Worm (Caenorhabditis elegans): ENCODE results near the gene wbp-11.

- TF ChIP-seq rnt-1 (tag; optimal IDR thresholded peaks at IDR 0.05) = no peak
- TF ChIP-seq nhr-232 (tag; optimal IDR thresholded peaks at IDR 0.05) = no peak
- TF ChIP-seq dmd-4 (tag; optimal IDR thresholded peaks at IDR 0.05; ENCODE audit: borderline replicate concordance) = no peak
- no peak for TF ChIP-seq pha-4 (tag; optimal IDR thresholded peaks at IDR 0.05)
- no peak for TF ChIP-seq elt-4 (tag; optimal IDR thresholded peaks at IDR 0.05)
- TF ChIP-seq hlh-30 (tag; optimal IDR thresholded peaks at IDR 0.05; ENCODE audit: insufficient read depth) = no peak
- no peak for TF ChIP-seq C08G9.2 (tag; optimal IDR thresholded peaks at IDR 0.05)
- no peak for TF ChIP-seq odd-2 (tag; optimal IDR thresholded peaks at IDR 0.05)
- TF ChIP-seq tbx-2 (tag; optimal IDR thresholded peaks at IDR 0.05) = no peak
- no peak for TF ChIP-seq gmeb-2 (tag; optimal IDR thresholded peaks at IDR 0.05)
- TF ChIP-seq hlh-15 (tag; optimal IDR thresholded peaks at IDR 0.05) = no peak
Observed at ce11 chrII:10131760-10132159, 41.0 kb upstream of the wbp-11 start, which contains the start of gene F27E5.5.
